Worm (Caenorhabditis elegans): ENCODE measurements around the gene cki-1.

DNA sequence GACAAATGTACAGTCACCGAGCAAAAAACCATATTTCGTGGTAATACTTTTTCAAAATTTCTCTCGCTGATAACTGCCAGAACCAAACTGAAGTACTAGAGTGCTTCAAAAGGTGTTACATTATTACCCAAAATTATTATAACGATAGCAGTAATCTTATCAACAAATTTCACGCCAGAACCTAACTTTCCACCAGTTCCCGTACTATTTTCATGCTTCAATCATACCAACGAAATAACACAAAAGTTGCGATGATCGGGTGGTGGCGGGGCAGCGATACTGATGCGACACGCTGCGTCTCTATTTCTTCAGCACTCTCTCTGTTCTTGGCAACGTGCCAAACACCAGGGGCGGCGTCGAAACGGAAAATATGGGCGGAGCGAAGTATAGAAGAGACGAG lies 2.1 kb upstream of the cki-1 start:
- no peak for TF ChIP-seq ama-1 (optimal IDR thresholded peaks at IDR 0.05)
- TF ChIP-seq aly-1 (tag; optimal IDR thresholded peaks at IDR 0.05) = no peak

Measured in whole organism, early embryonic.